Fruit fly (Drosophila melanogaster): ENCODE data around the gene CG31687.
"Not testable (repeated sequence)": the region's sequence is repeated elsewhere in the genome, so short reads cannot be mapped to it uniquely, and the experiment has no call there.

DNA sequence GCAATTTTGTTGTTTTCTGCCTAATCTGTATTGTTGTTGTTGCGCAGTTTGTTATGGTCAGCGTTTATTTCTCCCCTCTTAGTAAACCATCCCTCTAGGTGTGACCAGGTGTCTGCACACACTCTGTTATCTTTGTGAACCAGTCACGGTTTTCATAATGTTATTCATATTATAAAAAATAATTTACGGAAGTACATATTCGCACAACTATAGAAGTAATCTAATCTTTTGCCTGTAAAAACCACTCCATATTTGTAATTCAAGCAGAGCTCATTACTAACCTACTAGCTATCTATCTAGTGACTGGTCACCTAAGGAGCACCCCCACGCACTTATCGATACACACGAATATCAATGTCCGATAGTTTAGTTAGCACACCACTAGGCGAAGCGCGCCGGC lies 8.9 kb downstream of the CG31687 start, which contains the start of the genes CG18858 and Cdc23:
- TF ChIP-seq CG1620 (GFP tag; optimal IDR thresholded peaks at IDR 0.05); CG11617 (GFP tag; optimal IDR thresholded peaks at IDR 0.05); CG33017 (tag; optimal IDR thresholded peaks at IDR 0.05); Hr96 (GFP tag; optimal IDR thresholded peaks at IDR 0.05); ovo (GFP tag; optimal IDR thresholded peaks at IDR 0.05); Clk (GFP tag; optimal IDR thresholded peaks at IDR 0.05); cic (GFP tag; optimal IDR thresholded peaks at IDR 0.05); kay (GFP tag; ENCODE audit: borderline replicate concordance); Crg-1 (GFP tag; optimal IDR thresholded peaks at IDR 0.05); CG7045 (GFP tag; optimal IDR thresholded peaks at IDR 0.05); cnc (optimal IDR thresholded peaks at IDR 0.05); CG12768 (GFP tag; optimal IDR thresholded peaks at IDR 0.05); CG7101 (tag; optimal IDR thresholded peaks at IDR 0.05); CG5204 (GFP tag; optimal IDR thresholded peaks at IDR 0.05): not testable (repeated sequence)
